Fruit fly (Drosophila melanogaster) whole organism, embryonic: ENCODE results near the gene AP-2mu.
A peak's percentile ranks its signal among the peaks of the same experiment; 100 is the strongest.

Experiments used
- Aef1 ChIP-seq: fragments of 200-800 bp; sonication (Bioruptor generic); IDR thresholded peaks from 3 replicates; pipeline ENCODE4 v1.3.6; 2022; ENCODE audit warnings: missing biosample characterization, missing genetic modification characterization
- BEAF-32 ChIP-seq: fragments of 200-800 bp; sonication (Bioruptor generic); optimal IDR thresholded peaks from 3 replicates; lab custom pipeline; 2017; ENCODE audit warnings: missing biosample characterization, missing genetic modification characterization, mild to moderate bottlenecking, moderate library complexity, missing genetic modification reagents
- CG13296 ChIP-seq: fragments of 200-800 bp; sonication (Bioruptor generic); optimal IDR thresholded peaks from 3 replicates; lab custom pipeline; 2018; ENCODE audit warnings: missing biosample characterization, mild to moderate bottlenecking, missing genetic modification characterization
- CG14710 ChIP-seq: fragments of 200-800 bp; sonication (Bioruptor generic); optimal IDR thresholded peaks from 3 replicates; lab custom pipeline; 2019; ENCODE audit warnings: missing biosample characterization, mild to moderate bottlenecking, missing genetic modification characterization, moderate library complexity
- CG15073 ChIP-seq: fragments of 200-800 bp; sonication (Bioruptor generic); optimal IDR thresholded peaks from 2 replicates; lab custom pipeline; 2016; ENCODE audit warnings: missing biosample characterization, missing genetic modification characterization
- CG1529 ChIP-seq: fragments of 200-800 bp; sonication (Bioruptor generic); optimal IDR thresholded peaks from 3 replicates; lab custom pipeline; 2018; ENCODE audit warnings: missing biosample characterization, missing genetic modification characterization
- CG1603 ChIP-seq: fragments of 200-800 bp; sonication (Bioruptor generic); optimal IDR thresholded peaks from 2 replicates; lab custom pipeline; 2019; ENCODE audit warnings: missing biosample characterization, mild to moderate bottlenecking, missing genetic modification characterization, moderate library complexity
- CG16815 ChIP-seq: fragments of 200-800 bp; sonication (Bioruptor generic); optimal IDR thresholded peaks from 3 replicates; lab custom pipeline; 2017; ENCODE audit warnings: missing biosample characterization, mild to moderate bottlenecking, missing genetic modification characterization
- CG17328 ChIP-seq: fragments of 200-800 bp; sonication (Bioruptor generic); IDR thresholded peaks from 2 replicates; pipeline ENCODE4 v1.3.6; 2022; ENCODE audit warnings: missing biosample characterization, missing genetic modification characterization
- CG17802 ChIP-seq: fragments of 200-800 bp; sonication (Bioruptor generic); optimal IDR thresholded peaks from 2 replicates; lab custom pipeline; 2018; ENCODE audit warnings: missing biosample characterization, mild to moderate bottlenecking, missing genetic modification characterization, moderate library complexity
- CG2116 ChIP-seq: fragments of 200-800 bp; sonication (Bioruptor generic); optimal IDR thresholded peaks from 3 replicates; lab custom pipeline; 2018; ENCODE audit warnings: missing biosample characterization, mild to moderate bottlenecking, missing genetic modification characterization
- CG2120 ChIP-seq: fragments of 200-800 bp; sonication (Bioruptor generic); optimal IDR thresholded peaks from 3 replicates; lab custom pipeline; 2016; ENCODE audit warnings: missing biosample characterization, missing genetic modification characterization
- CG30020 ChIP-seq: fragments of 200-800 bp; optimal IDR thresholded peaks from 2 replicates; lab custom pipeline; 2019; ENCODE audit warnings: missing biosample characterization, mild to moderate bottlenecking, missing genetic modification characterization, moderate library complexity
- CG34224 ChIP-seq: fragments of 200-800 bp; sonication (Bioruptor generic); IDR thresholded peaks from 3 replicates; pipeline ENCODE4 v1.3.6; 2022; ENCODE audit warnings: missing biosample characterization, missing genetic modification characterization; ENCODE audit not compliant: partially characterized antibody
- CG42726 ChIP-seq: fragments of 200-800 bp; sonication (Bioruptor generic); IDR thresholded peaks from 2 replicates; pipeline ENCODE4 v1.3.6; 2022; ENCODE audit warnings: missing biosample characterization, missing genetic modification characterization; ENCODE audit not compliant: partially characterized antibody
- CG6175 ChIP-seq: fragments of 200-800 bp; sonication (Bioruptor generic); IDR thresholded peaks from 3 replicates; pipeline ENCODE4 v1.3.6; 2022; ENCODE audit warnings: missing biosample characterization, missing genetic modification characterization
- CG6254 ChIP-seq: fragments of 200-800 bp; sonication (Bioruptor generic); optimal IDR thresholded peaks from 3 replicates; lab custom pipeline; 2017; ENCODE audit warnings: mild to moderate bottlenecking, missing biosample characterization, missing genetic modification reagents, missing genetic modification characterization
- CG6272 ChIP-seq: fragments of 200-800 bp; sonication (Bioruptor generic); IDR thresholded peaks from 2 replicates; pipeline ENCODE4 v1.3.6; 2022; ENCODE audit warnings: missing biosample characterization, missing genetic modification characterization
- CG6654 ChIP-seq: fragments of 200-800 bp; sonication (Bioruptor generic); optimal IDR thresholded peaks from 2 replicates; lab custom pipeline; 2017; ENCODE audit warnings: missing biosample characterization, mild to moderate bottlenecking, missing genetic modification characterization
- Doc3 ChIP-seq: fragments of 200-800 bp; sonication (Bioruptor generic); IDR thresholded peaks from 3 replicates; pipeline ENCODE4 v1.3.6; 2022; ENCODE audit warnings: missing biosample characterization, missing genetic modification characterization; ENCODE audit not compliant: partially characterized antibody
- Ets97D ChIP-seq: fragments of 200-800 bp; sonication (Bioruptor generic); optimal IDR thresholded peaks from 3 replicates; lab custom pipeline; 2016; ENCODE audit warnings: missing biosample characterization, missing genetic modification characterization
- Fer1 ChIP-seq: fragments of 200-800 bp; sonication (Bioruptor generic); optimal IDR thresholded peaks from 2 replicates; lab custom pipeline; 2017; ENCODE audit warnings: missing biosample characterization, mild to moderate bottlenecking, missing genetic modification characterization
- Hmr ChIP-seq: fragments of 200-800 bp; sonication (Bioruptor generic); optimal IDR thresholded peaks from 3 replicates; lab custom pipeline; 2017; ENCODE audit warnings: mild to moderate bottlenecking, missing biosample characterization, missing genetic modification reagents, missing genetic modification characterization
- Hr39 ChIP-seq: fragments of >200 bp; optimal IDR thresholded peaks from 2 replicates; lab custom pipeline; 2017
- Lim3 ChIP-seq: fragments of 200-800 bp; sonication (Bioruptor generic); IDR thresholded peaks from 2 replicates; pipeline ENCODE4 v1.3.6; 2022; ENCODE audit warnings: missing biosample characterization, missing genetic modification characterization
- MBD-R2 ChIP-seq: fragments of 200-800 bp; sonication (Bioruptor generic); IDR thresholded peaks from 2 replicates; pipeline ENCODE4 v1.3.6; 2022; ENCODE audit warnings: missing biosample characterization, missing genetic modification characterization
- Trl ChIP-seq, 3 experiments: fragments of >200 bp in 2 of 3; fragments of 200-800 bp in 1 of 3; sonication (Bioruptor generic) in 1 of 3; optimal IDR thresholded peaks; 2 replicates in 1 of 3; 3 replicates in 2 of 3; lab custom pipeline; 2016 to 2017; ENCODE audit warnings: missing biosample characterization in 1 of 3, missing genetic modification characterization in 1 of 3
- cad ChIP-seq: fragments of >200 bp; optimal IDR thresholded peaks from 2 replicates; lab custom pipeline; 2017; ENCODE audit warnings: missing biosample characterization, missing genetic modification characterization
- dan ChIP-seq: fragments of 200-800 bp; sonication (Bioruptor generic); IDR thresholded peaks from 2 replicates; pipeline ENCODE4 v1.3.6; 2022; ENCODE audit warnings: missing biosample characterization, missing genetic modification characterization
- dm ChIP-seq: fragments of 200-800 bp; sonication (Bioruptor generic); optimal IDR thresholded peaks from 3 replicates; lab custom pipeline; 2016; ENCODE audit warnings: missing biosample characterization, missing genetic modification characterization
- en ChIP-seq: fragments of 200-800 bp; sonication (Bioruptor generic); optimal IDR thresholded peaks from 2 replicates; lab custom pipeline; 2016; ENCODE audit warnings: missing biosample characterization, missing genetic modification characterization
- ftz-f1 ChIP-seq: fragments of 200-800 bp; sonication (Bioruptor generic); optimal IDR thresholded peaks from 2 replicates; lab custom pipeline; 2016; ENCODE audit warnings: missing biosample characterization, missing genetic modification characterization
- gfzf ChIP-seq: fragments of 200-800 bp; sonication (Bioruptor generic); optimal IDR thresholded peaks from 2 replicates; lab custom pipeline; 2016; ENCODE audit warnings: missing biosample characterization, mild to moderate bottlenecking, missing genetic modification characterization, moderate library complexity
- gt ChIP-seq: fragments of 200-800 bp; sonication (Bioruptor generic); IDR thresholded peaks from 2 replicates; pipeline ENCODE4 v1.3.6; 2022; ENCODE audit warnings: missing biosample characterization, missing genetic modification characterization
- kni ChIP-seq: fragments of 200-800 bp; sonication (Bioruptor generic); optimal IDR thresholded peaks from 3 replicates; lab custom pipeline; 2017; ENCODE audit warnings: mild to moderate bottlenecking, missing biosample characterization, missing genetic modification reagents, missing genetic modification characterization
- lbe ChIP-seq: fragments of 200-800 bp; sonication (Bioruptor generic); optimal IDR thresholded peaks from 2 replicates; lab custom pipeline; 2016; ENCODE audit warnings: missing biosample characterization, mild to moderate bottlenecking, missing genetic modification characterization
- lilli ChIP-seq: fragments of 200-800 bp; sonication (Bioruptor generic); optimal IDR thresholded peaks from 3 replicates; lab custom pipeline; 2016; ENCODE audit warnings: missing biosample characterization, missing genetic modification characterization
- otp ChIP-seq: fragments of 200-800 bp; sonication (Bioruptor generic); IDR thresholded peaks from 3 replicates; pipeline ENCODE4, ENCODE4 v1.3.6; 2022; ENCODE audit warnings: missing biosample characterization, missing genetic modification characterization
- phol ChIP-seq: fragments of 200-800 bp; sonication (Bioruptor generic); optimal IDR thresholded peaks from 3 replicates; lab custom pipeline; 2018; ENCODE audit warnings: missing biosample characterization, mild to moderate bottlenecking, missing genetic modification characterization, moderate library complexity
- pzg ChIP-seq: fragments of 200-800 bp; sonication (Bioruptor generic); optimal IDR thresholded peaks from 3 replicates; lab custom pipeline; 2018; ENCODE audit warnings: missing biosample characterization, mild to moderate bottlenecking, missing genetic modification characterization, moderate library complexity
- run ChIP-seq: fragments of 200-800 bp; sonication (Bioruptor generic); optimal IDR thresholded peaks from 3 replicates; lab custom pipeline; 2018; ENCODE audit warnings: missing biosample characterization, mild to moderate bottlenecking, missing genetic modification characterization
- slp2 ChIP-seq: fragments of 200-800 bp; sonication (Bioruptor generic); optimal IDR thresholded peaks from 2 replicates; lab custom pipeline; 2016; ENCODE audit warnings: missing biosample characterization, missing genetic modification characterization
- trem ChIP-seq: fragments of 200-800 bp; optimal IDR thresholded peaks from 3 replicates; lab custom pipeline; 2019; ENCODE audit warnings: missing biosample characterization, mild to moderate bottlenecking, missing genetic modification characterization, moderate library complexity
- vnd ChIP-seq: fragments of 200-800 bp; sonication (Bioruptor generic); IDR thresholded peaks from 3 replicates; pipeline ENCODE4 v1.3.6; 2022; ENCODE audit warnings: missing biosample characterization, missing genetic modification characterization; ENCODE audit not compliant: partially characterized antibody
- zfh1 ChIP-seq: fragments of 200-800 bp; sonication (Bioruptor generic); IDR thresholded peaks from 3 replicates; pipeline ENCODE4 v1.3.6; 2022; ENCODE audit warnings: missing biosample characterization, missing genetic modification characterization

Gene AP-2mu

DNA sequence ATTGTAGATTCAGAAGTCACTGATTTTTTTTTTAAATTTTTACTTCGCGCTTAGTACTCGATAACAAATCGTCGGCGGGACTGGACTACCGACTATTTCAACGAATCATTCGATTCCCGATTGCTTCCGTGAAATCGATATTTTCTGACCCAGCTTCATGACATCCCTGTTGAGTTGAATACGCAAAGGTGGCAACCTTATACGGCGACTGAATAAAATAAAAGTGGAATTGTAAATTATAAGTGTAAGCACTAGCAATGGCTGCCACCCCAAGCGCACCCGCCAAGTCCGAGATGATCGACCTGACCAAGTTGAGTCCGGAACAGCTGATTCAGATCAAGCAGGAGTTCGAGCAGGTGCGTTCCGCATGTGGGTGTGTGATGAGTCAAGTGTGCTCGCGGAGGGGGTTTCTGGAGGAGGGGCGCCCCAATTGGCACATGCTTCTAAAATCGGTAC lies 24.8 kb downstream of the AP-2mu start, which contains the start of gene Pfdn5 (continued):
- TF ChIP-seq gt (GFP tag; lab: Robert Waterston, UW) (no peak), ftz-f1 (peak; percentile 16)

DNA sequence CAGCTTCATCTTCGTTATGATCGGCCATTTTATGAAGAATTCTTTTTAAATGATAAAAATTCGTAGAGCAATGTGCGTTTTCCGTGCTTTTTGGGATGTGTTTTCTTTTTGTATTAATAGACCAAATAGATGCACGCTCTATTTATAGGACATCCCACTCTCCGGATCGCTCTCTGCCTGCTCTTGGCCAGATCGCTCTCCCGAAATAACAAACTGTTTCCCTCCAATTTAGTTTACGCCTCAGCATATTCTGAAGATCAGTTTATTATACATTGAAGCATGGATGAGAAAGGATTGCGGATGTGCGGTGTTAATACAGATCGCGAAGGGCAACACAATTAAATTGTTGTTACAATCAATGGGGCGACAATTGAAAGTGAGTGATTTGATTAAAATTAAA lies 26.6 kb downstream of the AP-2mu start, which contains the start of gene CG5376:
Gene CG5376, minus strand, starts transcription at position 101 of the 400 bp plus-strand sequence.
- peak; percentile 12 to 13 for TF ChIP-seq Trl (optimal IDR thresholded peaks at IDR 0.05; lab: Kevin White, UChicago)
- TF ChIP-seq Trl (GFP tag; optimal IDR thresholded peaks at IDR 0.05; lab: Kevin White, UChicago): no peak
- TF ChIP-seq run (tag; lab: Kevin White, UChicago): no peak

dm6 chr3R:22491088-22491879 lies 29.0 kb downstream of the AP-2mu start, which contains the start of the genes CCT1 and tHMG1:
CCT1 (minus strand) TSS chr3R:22491439.
tHMG1 (plus strand) TSS chr3R:22491829.
- no peak for TF ChIP-seq dan
- peak; percentile 98 for TF ChIP-seq Doc3 (GFP tag; lab: Robert Waterston, UW)
- TF ChIP-seq lilli (GFP tag; lab: Kevin White, UChicago): peak; percentile 42
- TF ChIP-seq lbe (GFP tag; lab: Kevin White, UChicago): peak; percentile 23
- no peak for TF ChIP-seq CG16815 (GFP tag; lab: Kevin White, UChicago)
- peak; percentile 77 for TF ChIP-seq trem (tag; lab: Kevin White, UChicago)
- peak; percentile 97 for TF ChIP-seq vnd (GFP tag; lab: Robert Waterston, UW)
- TF ChIP-seq Fer1 (GFP tag; lab: Kevin White, UChicago): no peak
- TF ChIP-seq CG2116: peak; percentile 91
- TF ChIP-seq CG13296: peak; percentile 20
- no peak for TF ChIP-seq cad (GFP tag; lab: Kevin White, UChicago)
- peak; percentile 52; the same call in 1 of the 2 replicates for TF ChIP-seq MBD-R2 (GFP tag; lab: Robert Waterston, UW)
- no peak for TF ChIP-seq Hr39 (lab: Kevin White, UChicago)
- TF ChIP-seq Lim3 (GFP tag; lab: Robert Waterston, UW): no peak
- TF ChIP-seq pzg: peak; percentile 54
- TF ChIP-seq phol (tag; lab: Kevin White, UChicago): peak; percentile 42
- TF ChIP-seq CG17328 (GFP tag; lab: Robert Waterston, UW): no peak
- TF ChIP-seq CG6254 (GFP tag; lab: Kevin White, UChicago): no peak
- TF ChIP-seq CG15073: no peak
- peak; percentile 40 for TF ChIP-seq CG1603
- TF ChIP-seq otp (GFP tag; lab: Robert Waterston, UW): no peak
- no peak for TF ChIP-seq CG6654 (GFP tag; lab: Kevin White, UChicago)
- TF ChIP-seq CG6175 (GFP tag; lab: Robert Waterston, UW): no peak
- TF ChIP-seq CG6272 (GFP tag; lab: Robert Waterston, UW): no peak
- peak; percentile 32; the same call in 1 of the 3 replicates for TF ChIP-seq zfh1
- TF ChIP-seq Hmr: no peak
- TF ChIP-seq kni (GFP tag; lab: Kevin White, UChicago): no peak
- TF ChIP-seq gfzf (GFP tag; lab: Kevin White, UChicago): peak; percentile 14
- no peak for TF ChIP-seq CG1529
- peak; percentile 67; the same call in 1 of the 2 replicates for TF ChIP-seq CG42726 (GFP tag; lab: Robert Waterston, UW)
- no peak for TF ChIP-seq CG17802
- peak; percentile 76 for TF ChIP-seq dm (GFP tag; lab: Kevin White, UChicago)
- no peak for TF ChIP-seq Aef1 (GFP tag; lab: Robert Waterston, UW)
- peak; percentile 56 for TF ChIP-seq Ets97D (GFP tag; lab: Kevin White, UChicago)
- peak; percentile 37 for TF ChIP-seq CG30020 (tag; lab: Kevin White, UChicago)
- no peak for TF ChIP-seq en (GFP tag; lab: Kevin White, UChicago)
- TF ChIP-seq BEAF-32: peak; percentile 89
- TF ChIP-seq CG2120: peak; percentile 27
- TF ChIP-seq CG14710: peak; percentile 67
- TF ChIP-seq ftz-f1: no peak
- TF ChIP-seq slp2 (GFP tag; lab: Kevin White, UChicago): no peak
- peak; percentile 97 for TF ChIP-seq CG34224 (GFP tag; lab: Robert Waterston, UW)
